Worm (Caenorhabditis elegans) whole organism, mixed stage, embryonic: ENCODE measurements around the gene srz-67.

ENCODE experiments used
- blmp-1 ChIP-seq: fragments of 150-350 bp; optimal IDR thresholded peaks from 2 replicates; lab custom pipeline; 2014; ENCODE audit warnings: missing biosample characterization, missing genetic modification characterization
- ceh-43 ChIP-seq: fragments of 200-800 bp; sonication (Bioruptor generic); optimal IDR thresholded peaks from 2 replicates; lab custom pipeline; 2018; ENCODE audit warnings: mild to moderate bottlenecking, missing genetic modification characterization, moderate library complexity, missing compliant biosample characterization
- ces-1 ChIP-seq: fragments of 150-350 bp; optimal IDR thresholded peaks from 2 replicates; lab custom pipeline; 2014; ENCODE audit warnings: missing biosample characterization, missing genetic modification reagents, missing genetic modification characterization
- lsy-2 ChIP-seq: fragments of 150-350 bp; optimal IDR thresholded peaks from 2 replicates; lab custom pipeline; 2014; ENCODE audit warnings: missing biosample characterization, missing genetic modification characterization
- mab-5 ChIP-seq: fragments of 150-350 bp; optimal IDR thresholded peaks from 2 replicates; lab custom pipeline; 2014; ENCODE audit warnings: missing biosample characterization, missing genetic modification characterization
- mls-2 ChIP-seq: sonication (generic microtip); optimal IDR thresholded peaks from 2 replicates; lab custom pipeline; 2016; ENCODE audit warnings: mild to moderate bottlenecking, missing genetic modification characterization, moderate library complexity, missing compliant biosample characterization
- nhr-12 ChIP-seq: fragments of 150-350 bp; optimal IDR thresholded peaks from 2 replicates; lab custom pipeline; 2014; ENCODE audit warnings: missing biosample characterization, missing genetic modification characterization
- nhr-28 ChIP-seq: fragments of 150-350 bp; optimal IDR thresholded peaks from 2 replicates; lab custom pipeline; 2014; ENCODE audit warnings: missing biosample characterization, missing genetic modification characterization
- pha-4 ChIP-seq: fragments of 150-350 bp; optimal IDR thresholded peaks from 2 replicates; lab custom pipeline; 2018; ENCODE audit warnings: missing biosample characterization, missing genetic modification reagents, missing genetic modification characterization
- snpc-4 ChIP-seq: fragments of 150-350 bp; optimal IDR thresholded peaks from 2 replicates; lab custom pipeline; 2014; ENCODE audit warnings: missing biosample characterization, missing genetic modification characterization
- sptf-1 ChIP-seq: sonication (generic microtip); optimal IDR thresholded peaks from 2 replicates; lab custom pipeline; 2017; ENCODE audit warnings: mild to moderate bottlenecking, missing genetic modification characterization, moderate library complexity, missing compliant biosample characterization
- tbx-8 ChIP-seq: fragments of 200-800 bp; sonication (Bioruptor generic); optimal IDR thresholded peaks from 2 replicates; lab custom pipeline; 2018; ENCODE audit warnings: mild to moderate bottlenecking, missing genetic modification characterization, moderate library complexity, missing compliant biosample characterization
- unc-62 ChIP-seq: fragments of 150-350 bp; optimal IDR thresholded peaks from 2 replicates; lab custom pipeline; 2014; ENCODE audit warnings: missing biosample characterization, missing genetic modification reagents, missing genetic modification characterization
- ztf-11 ChIP-seq: fragments of 150-350 bp; optimal IDR thresholded peaks from 2 replicates; lab custom pipeline; 2014; ENCODE audit warnings: missing biosample characterization, missing genetic modification characterization

ce11 chrII:3237038-3237521, at the start of gene srz-67, which contains the start of gene C17F4.11:
- TF ChIP-seq blmp-1 (no peak), mls-2 (tag; lab: Kevin White, UChicago) (no peak), ces-1 (GFP tag; lab: Kevin White, UChicago) (no peak), unc-62 (GFP tag; lab: Kevin White, UChicago) (no peak), nhr-28 (no peak), lsy-2 (tag; lab: Kevin White, UChicago) (no peak), nhr-12 (tag; lab: Kevin White, UChicago) (no peak), snpc-4 (no peak), ztf-11 (tag; lab: Kevin White, UChicago) (no peak), mab-5 (no peak), sptf-1 (no peak), tbx-8 (GFP tag; lab: Kevin White, UChicago) (no peak), pha-4 (tag; lab: Kevin White, UChicago) (no peak), ceh-43 (no peak)
